Worm (Caenorhabditis elegans): Measurements from ENCODE around the gene T09F3.4.
"Not testable (repeated sequence)": the region's sequence is repeated elsewhere in the genome, so short reads cannot be mapped to it uniquely, and the experiment has no call there.

- not testable (repeated sequence) for TF ChIP-seq gmeb-2 (tag; optimal IDR thresholded peaks at IDR 0.05); nhr-11 (tag; optimal IDR thresholded peaks at IDR 0.05); elt-4 (tag; optimal IDR thresholded peaks at IDR 0.05); ama-1 (optimal IDR thresholded peaks at IDR 0.05); K09A11.1 (tag; optimal IDR thresholded peaks at IDR 0.05; ENCODE audit: insufficient read depth); fkh-10 (GFP tag; optimal IDR thresholded peaks at IDR 0.05); ceh-48 (tag; optimal IDR thresholded peaks at IDR 0.05); ahr-1 (tag; optimal IDR thresholded peaks at IDR 0.05); nfya-1 (tag; optimal IDR thresholded peaks at IDR 0.05); T23F11.4 (GFP tag; optimal IDR thresholded peaks at IDR 0.05); hlh-13 (GFP tag; optimal IDR thresholded peaks at IDR 0.05); unc-42 (tag; optimal IDR thresholded peaks at IDR 0.05); rnt-1 (tag; optimal IDR thresholded peaks at IDR 0.05)
Measured at ce11 chrII:10442846-10443245, 47.3 kb downstream of the T09F3.4 start, which contains the start of gene ZK673.1.

Measured in whole organism, late embryonic.